Worm (Caenorhabditis elegans): ENCODE measurements around the gene noah-2.

noah-2 gene

DNA sequence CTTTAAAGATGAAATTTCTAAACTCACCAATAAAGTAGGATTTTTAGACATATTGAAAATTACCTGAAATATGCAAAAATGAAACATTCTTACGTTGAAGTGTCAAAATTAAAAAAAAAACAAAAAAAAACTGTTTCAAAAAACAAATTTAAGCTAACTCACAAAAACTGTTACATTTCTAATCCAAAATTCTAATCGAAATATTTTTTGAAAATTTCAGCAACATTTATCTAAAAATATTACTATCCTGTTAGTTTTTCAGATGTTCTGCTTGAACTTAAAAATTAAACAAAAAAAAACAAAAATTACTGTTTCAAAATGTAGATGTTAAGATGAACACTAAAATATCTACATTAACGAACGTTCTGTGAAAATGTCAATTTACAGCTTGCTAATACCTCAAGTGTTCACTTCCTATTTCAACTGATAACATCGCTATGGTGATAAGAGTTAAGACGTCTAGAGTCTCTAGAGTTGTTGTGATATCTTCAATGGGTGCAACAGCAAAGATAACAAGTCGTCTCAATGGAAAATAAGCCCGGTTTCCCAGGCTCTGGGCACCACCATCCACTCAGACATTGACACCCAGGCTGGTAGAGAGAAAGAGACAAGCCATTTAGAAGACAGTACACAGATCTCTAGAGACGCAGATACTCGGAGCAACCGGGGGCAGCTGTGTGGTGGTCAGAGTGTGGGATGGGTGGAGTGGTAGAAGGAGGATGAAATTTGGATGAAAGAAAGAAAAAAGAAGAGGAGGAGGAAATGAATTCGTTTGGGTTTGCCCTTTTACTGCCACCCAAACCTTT is 37.0 kb downstream of the noah-2 start, which contains the start of gene H12I19.115 (continued):
- no peak for TF ChIP-seq unc-62 (GFP tag; optimal IDR thresholded peaks at IDR 0.05)
- no peak for TF ChIP-seq pbrm-1 (GFP tag; IDR thresholded peaks at IDR 0.05)
- TF ChIP-seq lin-35 (GFP tag; optimal IDR thresholded peaks at IDR 0.05): no peak
- no peak for TF ChIP-seq F33H1.4 (GFP tag; IDR thresholded peaks at IDR 0.05)

DNA sequence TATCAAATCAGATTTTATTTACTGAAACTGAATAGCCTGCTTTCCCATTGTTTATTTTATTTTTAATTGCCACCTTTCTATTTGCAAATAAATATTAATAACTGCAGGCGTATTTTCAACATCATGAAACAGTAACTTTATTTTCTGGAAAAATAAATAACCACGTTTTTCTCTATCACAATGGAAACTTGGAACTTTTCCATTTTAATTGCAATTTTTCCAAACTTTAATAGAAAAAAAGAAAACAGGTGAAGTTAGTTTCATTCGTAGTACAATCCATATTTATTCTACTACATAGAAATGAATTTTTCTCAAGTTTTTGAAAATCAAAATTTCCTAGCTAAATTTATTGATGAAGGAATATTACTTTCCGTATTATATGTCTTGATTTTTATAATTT is 38.0 kb downstream of the noah-2 start, which contains the start of gene srz-42:
Gene srz-42 (plus strand): TSS at position 301 of the 400 bp plus-strand sequence.
- TF ChIP-seq pha-4 (tag; optimal IDR thresholded peaks at IDR 0.05) (no peak), xnd-1 (tag; optimal IDR thresholded peaks at IDR 0.05) (no peak), somi-1 (GFP tag; optimal IDR thresholded peaks at IDR 0.05) (no peak), snpc-1.1 (tag; optimal IDR thresholded peaks at IDR 0.05; ENCODE audit: insufficient read depth) (no peak), madf-3 (GFP tag; IDR thresholded peaks at IDR 0.05) (no peak), bed-1 (GFP tag; IDR thresholded peaks at IDR 0.05) (no peak)

ce11 chrIV:14131770-14132169 is 40.7 kb downstream of the noah-2 start, which contains the start of gene srz-59:
Gene srz-59 (plus strand): TSS chrIV:14132070.
- TF ChIP-seq Y53F4B.3 (GFP tag; IDR thresholded peaks at IDR 0.05): no peak
- TF ChIP-seq snpc-4 (GFP tag; optimal IDR thresholded peaks at IDR 0.05): no peak
- TF ChIP-seq snpc-4 (tag; optimal IDR thresholded peaks at IDR 0.05): peak in 1 of 4 experiments; percentile 10

- TF ChIP-seq dox-1 (GFP tag; IDR thresholded peaks at IDR 0.05) (no peak), chd-7 (tag; optimal IDR thresholded peaks at IDR 0.05) (no peak), Y53G8AR.9 (GFP tag; conservative IDR thresholded peaks at IDR 0.05) (no peak), ztf-25 (GFP tag; IDR thresholded peaks at IDR 0.05) (no peak), ztf-3 (GFP tag; optimal IDR thresholded peaks at IDR 0.05) (no peak), B0019.2 (GFP tag; conservative IDR thresholded peaks at IDR 0.05) (no peak)
These were observed 42.3 kb downstream of the noah-2 start for ce11 chrIV:14133400-14133799.

DNA sequence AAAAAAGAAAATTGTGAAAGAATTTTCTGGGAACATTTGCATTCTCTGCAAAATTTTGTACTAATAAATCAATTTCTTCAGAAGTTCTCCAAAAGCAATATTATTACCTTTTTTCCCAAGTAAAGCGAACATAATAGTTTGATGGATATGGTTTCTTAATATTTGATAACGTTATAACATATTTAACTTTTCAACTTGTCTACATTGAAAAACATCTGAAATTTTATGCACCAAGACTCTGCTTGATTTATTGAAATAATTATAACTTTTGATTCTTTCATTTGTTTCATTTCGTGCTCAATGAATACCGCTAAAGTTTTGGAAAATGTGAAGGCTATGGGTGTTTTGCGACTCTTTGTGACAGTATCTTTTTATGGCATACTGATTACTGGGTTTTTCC is 46.0 kb downstream of the noah-2 start, which contains the start of gene srz-31:
Gene srz-31 (plus strand): TSS at position 301 of the 400 bp plus-strand sequence.
- TF ChIP-seq nfya-1 (tag; optimal IDR thresholded peaks at IDR 0.05; ENCODE audit: borderline replicate concordance, insufficient read depth) (no peak), nhr-27 (tag; optimal IDR thresholded peaks at IDR 0.05) (no peak), nfya-2 (GFP tag; IDR thresholded peaks at IDR 0.05) (no peak), B0261.1 (tag; optimal IDR thresholded peaks at IDR 0.05) (no peak), D2030.7 (GFP tag; IDR thresholded peaks at IDR 0.05) (no peak), fkh-3 (tag; optimal IDR thresholded peaks at IDR 0.05) (no peak), K11D2.4 (GFP tag; IDR thresholded peaks at IDR 0.05) (no peak), mcd-1 (GFP tag; IDR thresholded peaks at IDR 0.05) (no peak)

DNA sequence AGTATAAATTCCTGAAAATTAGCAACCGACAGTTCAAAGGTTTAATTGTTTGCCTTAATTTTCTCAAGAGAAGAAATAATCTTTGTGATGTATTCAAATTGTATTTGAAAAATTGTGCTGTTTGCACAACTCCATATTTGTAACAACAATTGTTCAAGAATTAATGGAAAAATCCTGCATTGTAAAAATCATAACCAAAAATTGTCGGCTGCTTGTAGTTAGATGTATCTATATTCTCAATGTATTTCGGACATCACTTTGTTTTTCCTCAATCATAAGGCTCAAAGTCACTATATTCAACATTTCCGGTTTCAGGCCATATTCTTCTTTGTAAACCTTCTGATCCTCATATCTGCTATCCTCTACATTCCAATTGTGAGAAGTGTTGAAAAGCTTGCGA is 52.0 kb downstream of the noah-2 start:
- TF ChIP-seq sptf-2 (GFP tag; optimal IDR thresholded peaks at IDR 0.05) (no peak), F37B4.10 (GFP tag; IDR thresholded peaks at IDR 0.05) (no peak), nfyb-1 (GFP tag; IDR thresholded peaks at IDR 0.05) (no peak), lin-35 (GFP tag; optimal IDR thresholded peaks at IDR 0.05) (no peak), ama-1 (optimal IDR thresholded peaks at IDR 0.05) (no peak), ama-1 (GFP tag; optimal IDR thresholded peaks at IDR 0.05) (no peak), bed-2 (GFP tag; IDR thresholded peaks at IDR 0.05) (no peak), tbx-9 (tag; optimal IDR thresholded peaks at IDR 0.05; ENCODE audit: borderline replicate concordance) (no peak), atf-7 (tag; optimal IDR thresholded peaks at IDR 0.05) (no peak), madf-6 (GFP tag; IDR thresholded peaks at IDR 0.05) (no peak), attf-6 (GFP tag; IDR thresholded peaks at IDR 0.05) (peak; percentile 74; the same call in 1 of the 2 replicates), snpc-4 (GFP tag; optimal IDR thresholded peaks at IDR 0.05) (peak; percentile 2), snpc-4 (tag; optimal IDR thresholded peaks at IDR 0.05) (peak in 3 of 4 experiments; percentile 26 to 29 (median 27))

Data from whole organism, young adult.